Fruit fly (Drosophila melanogaster) whole organism: Measurements from ENCODE around the gene srw.

Experiments
- CG8478 ChIP-seq: fragments of >200 bp; optimal IDR thresholded peaks from 2 replicates; lab custom pipeline; 2018; ENCODE audit warnings: inconsistent platforms
- Dll ChIP-seq: fragments of >200 bp; optimal IDR thresholded peaks from 2 replicates; lab custom pipeline; 2017
- EcR ChIP-seq, 2 experiments: fragments of >200 bp; optimal IDR thresholded peaks; 2 replicates each; lab custom pipeline; 2017; ENCODE audit warnings: missing biosample characterization in 2 of 2, missing genetic modification characterization in 2 of 2, missing genetic modification reagents in 2 of 2
- pan ChIP-seq: fragments of >200 bp; optimal IDR thresholded peaks from 2 replicates; lab custom pipeline; 2017
- psq ChIP-seq: fragments of >200 bp; optimal IDR thresholded peaks from 2 replicates; lab custom pipeline; 2017
- usp ChIP-seq: fragments of >200 bp; optimal IDR thresholded peaks from 2 replicates; lab custom pipeline; 2017; ENCODE audit warnings: missing biosample characterization, missing genetic modification characterization, mixed read lengths

DNA sequence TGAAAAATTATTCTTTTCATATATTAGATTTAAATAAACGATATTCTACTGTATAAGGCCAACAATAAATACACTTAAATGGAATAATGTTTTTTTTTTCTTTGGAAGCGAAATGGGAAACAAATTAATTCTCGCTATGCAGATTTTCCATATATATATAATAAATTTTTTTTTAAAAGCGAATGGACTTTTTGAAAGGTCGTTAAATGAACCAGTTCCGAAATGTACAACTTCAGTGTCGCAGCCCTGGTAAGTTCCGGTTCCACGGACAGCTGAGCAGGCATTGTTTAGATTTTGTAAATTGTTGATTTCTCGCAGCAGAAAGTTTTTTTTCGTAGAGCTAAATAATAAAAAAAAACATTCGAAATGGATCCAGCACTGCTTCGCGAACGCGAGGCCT, 3.5 kb upstream of the srw start, which contains the start of gene TfIIEbeta:
- TF ChIP-seq psq (lab: Kevin White, UChicago) (no peak), usp (GFP tag; lab: Kevin White, UChicago) (no peak), CG8478 (lab: Kevin White, UChicago) (no peak), Dll (lab: Kevin White, UChicago) (no peak), pan (lab: Kevin White, UChicago) (no peak), EcR (GFP tag; optimal IDR thresholded peaks at IDR 0.05; lab: Kevin White, UChicago) (no peak)
